Worm (Caenorhabditis elegans) whole organism, L4/young adult: ENCODE results near the gene zig-2.

ENCODE experiments used
- W03F9.2 ChIP-seq: fragments of 150-350 bp; optimal IDR thresholded peaks from 2 replicates; lab custom pipeline; 2014; ENCODE audit warnings: missing biosample characterization, missing genetic modification characterization
- dao-5 ChIP-seq: sonication (generic microtip); optimal IDR thresholded peaks from 2 replicates; lab custom pipeline; 2016; ENCODE audit warnings: missing genotype, missing genetic modification characterization, moderate library complexity, missing compliant biosample characterization
- him-1 ChIP-seq: sonication (generic microtip); optimal IDR thresholded peaks from 2 replicates; lab custom pipeline; 2016; ENCODE audit warnings: missing genotype, missing genetic modification reagents, missing genetic modification characterization, missing compliant biosample characterization

DNA sequence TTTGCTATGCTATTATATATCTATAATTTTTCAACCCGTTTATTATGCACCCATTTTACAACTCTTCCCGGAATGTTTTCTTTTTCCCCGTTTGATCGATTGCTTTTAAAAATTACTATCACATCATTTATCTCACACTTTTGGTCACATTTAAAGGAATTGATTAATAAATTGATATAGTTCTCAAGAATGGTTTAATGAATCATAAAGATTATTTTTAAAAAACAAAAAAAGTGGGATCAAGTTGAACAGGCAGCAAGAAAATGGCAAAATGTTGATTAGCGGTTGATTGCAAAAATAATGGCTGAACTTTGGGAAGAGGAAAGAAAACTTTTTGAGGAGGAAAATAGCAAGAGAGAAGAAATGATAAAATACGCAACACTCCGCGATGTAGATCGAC is 41.4 kb downstream of the zig-2 start, which contains the start of gene W06D11.5:
- TF ChIP-seq him-1 (tag; lab: Kevin White, UChicago) (no peak), dao-5 (tag; lab: Kevin White, UChicago) (no peak), W03F9.2 (tag; lab: Kevin White, UChicago) (no peak)
